Worm (Caenorhabditis elegans): ENCODE data around the gene C01G5.9.

The C01G5.9 gene

ce11 chrIV:6555388-6556330, 36.0 kb downstream of the C01G5.9 start, which contains the start of gene paqr-1:
Gene paqr-1, minus strand, starts transcription at chrIV:6555438.
- TF ChIP-seq unc-55 (GFP tag; optimal IDR thresholded peaks at IDR 0.05) (peak; percentile 84), sma-9 (GFP tag; optimal IDR thresholded peaks at IDR 0.05) (peak; percentile 88), sma-9 (tag; optimal IDR thresholded peaks at IDR 0.05) (no peak), lin-39 (tag; optimal IDR thresholded peaks at IDR 0.05) (no peak), lsy-2 (tag; optimal IDR thresholded peaks at IDR 0.05) (peak in 1 of 2 experiments; percentile 51), alr-1 (tag; optimal IDR thresholded peaks at IDR 0.05) (no peak), Y55F3AM.14 (GFP tag; optimal IDR thresholded peaks at IDR 0.05) (no peak), fos-1 (tag; optimal IDR thresholded peaks at IDR 0.05) (peak; percentile 14), gmeb-1 (tag; optimal IDR thresholded peaks at IDR 0.05) (peak; percentile 36), blmp-1 (tag; optimal IDR thresholded peaks at IDR 0.05; ENCODE audit: insufficient read depth) (peak; percentile 64), C34F6.9 (tag; optimal IDR thresholded peaks at IDR 0.05) (peak; percentile 53), dmd-4 (tag; optimal IDR thresholded peaks at IDR 0.05) (no peak), mdl-1 (tag; optimal IDR thresholded peaks at IDR 0.05) (peak in 1 of 2 experiments; percentile 40), nhr-11 (tag; optimal IDR thresholded peaks at IDR 0.05) (no peak), nhr-129 (tag; optimal IDR thresholded peaks at IDR 0.05) (peak; percentile 31), crh-2 (tag; optimal IDR thresholded peaks at IDR 0.05) (peak; percentile 14), unc-62 (GFP tag; optimal IDR thresholded peaks at IDR 0.05) (no peak)

DNA sequence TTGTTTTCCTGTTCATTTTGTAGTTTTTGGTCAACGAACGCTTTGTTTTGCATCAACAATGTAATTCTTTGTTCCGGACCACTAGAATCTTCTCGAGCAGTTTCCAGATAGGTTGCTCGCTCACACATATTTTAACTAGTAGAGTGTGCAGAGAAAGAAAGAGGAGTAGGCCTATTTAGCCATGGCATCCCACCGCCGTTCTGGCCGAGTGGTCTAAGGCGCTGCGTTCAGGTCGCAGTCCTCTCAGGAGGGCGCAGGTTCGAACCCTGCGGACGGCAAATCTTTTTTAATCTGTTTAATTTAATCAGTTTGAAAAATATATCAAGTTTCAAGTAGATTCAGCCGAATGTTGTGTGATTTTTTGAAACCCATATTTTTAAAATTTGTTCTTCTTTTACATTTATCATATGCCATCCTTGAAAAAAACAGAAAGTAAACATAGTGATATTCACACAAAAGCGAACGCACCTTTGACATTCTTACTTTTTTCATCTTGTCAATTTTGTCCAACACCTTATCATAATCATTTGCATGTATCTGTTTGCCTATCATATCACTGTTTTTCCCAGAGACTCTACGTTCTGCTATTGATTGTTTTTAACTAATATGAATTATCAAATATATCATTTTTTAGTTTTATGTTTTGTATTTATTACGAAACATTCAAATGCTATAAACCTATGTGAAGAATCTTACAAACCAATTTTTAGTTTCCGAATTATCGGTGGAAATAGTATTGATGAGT, 37.1 kb downstream of the C01G5.9 start, which contains the start of gene try-3:
Gene try-3, plus strand, starts transcription at position 532 of the 745 bp plus-strand sequence.
- TF ChIP-seq nhr-12 (tag; optimal IDR thresholded peaks at IDR 0.05) (no peak), nhr-21 (tag; optimal IDR thresholded peaks at IDR 0.05) (peak; percentile 15), F13H6.1 (tag; optimal IDR thresholded peaks at IDR 0.05) (peak; percentile 61), gmeb-1 (tag; optimal IDR thresholded peaks at IDR 0.05) (peak; percentile 56), fos-1 (tag; optimal IDR thresholded peaks at IDR 0.05) (peak; percentile 33), Y55F3AM.14 (GFP tag; optimal IDR thresholded peaks at IDR 0.05) (peak; percentile 24), nhr-25 (tag; optimal IDR thresholded peaks at IDR 0.05) (peak; percentile 19), ama-1 (optimal IDR thresholded peaks at IDR 0.05) (no peak), blmp-1 (tag; optimal IDR thresholded peaks at IDR 0.05; ENCODE audit: insufficient read depth) (peak; percentile 12), zag-1 (tag; optimal IDR thresholded peaks at IDR 0.05) (peak; percentile 26), C34F6.9 (tag; optimal IDR thresholded peaks at IDR 0.05) (peak; percentile 77), ztf-4 (tag; optimal IDR thresholded peaks at IDR 0.05) (peak; percentile 34), egl-27 (tag; optimal IDR thresholded peaks at IDR 0.05) (peak; percentile 21), mab-5 (tag; optimal IDR thresholded peaks at IDR 0.05) (no peak), lin-11 (tag; optimal IDR thresholded peaks at IDR 0.05) (peak; percentile 56), sem-4 (tag; optimal IDR thresholded peaks at IDR 0.05) (no peak), nhr-129 (tag; optimal IDR thresholded peaks at IDR 0.05) (peak; percentile 73), mdl-1 (tag; optimal IDR thresholded peaks at IDR 0.05) (peak in 1 of 2 experiments; percentile 60), sma-9 (GFP tag; optimal IDR thresholded peaks at IDR 0.05) (peak; percentile 70), sma-9 (tag; optimal IDR thresholded peaks at IDR 0.05) (no peak), lin-13 (GFP tag; optimal IDR thresholded peaks at IDR 0.05) (peak; percentile 72), unc-55 (GFP tag; optimal IDR thresholded peaks at IDR 0.05) (peak; percentile 69), sma-3 (GFP tag; optimal IDR thresholded peaks at IDR 0.05) (peak; percentile 64), lsy-2 (tag; optimal IDR thresholded peaks at IDR 0.05) (peak; percentile 44 to 70), ztf-1 (GFP tag; conservative IDR thresholded peaks at IDR 0.05) (no peak), crh-2 (tag; optimal IDR thresholded peaks at IDR 0.05) (peak; percentile 78), ztf-11 (tag; optimal IDR thresholded peaks at IDR 0.05) (no peak)

DNA sequence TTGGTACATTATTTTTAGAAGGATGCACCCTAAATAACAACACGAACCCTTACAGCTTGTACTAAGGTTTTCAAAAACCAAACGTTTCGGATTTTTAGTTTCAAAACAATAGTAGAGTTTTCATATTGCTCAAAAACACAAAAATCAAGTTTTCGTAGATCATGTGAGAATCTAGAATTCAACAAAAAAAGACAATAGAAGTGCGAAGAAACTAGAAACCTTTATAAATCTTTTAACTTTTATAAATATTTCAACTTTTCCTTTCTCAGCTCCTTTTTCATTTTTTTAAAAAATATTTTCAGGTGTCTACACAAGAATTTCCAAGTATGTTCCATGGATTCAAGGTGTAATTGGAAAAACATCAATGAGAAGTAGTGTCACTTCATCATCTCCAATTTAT, 40.7 kb downstream of the C01G5.9 start, which contains the start of gene best-9:
Gene best-9, plus strand, starts transcription at position 301 of the 400 bp plus-strand sequence.
- TF ChIP-seq unc-39 (tag; optimal IDR thresholded peaks at IDR 0.05) (no peak), aly-2 (tag; optimal IDR thresholded peaks at IDR 0.05) (no peak), elt-1 (tag; optimal IDR thresholded peaks at IDR 0.05) (no peak), nhr-10 (tag; optimal IDR thresholded peaks at IDR 0.05) (no peak), unc-55 (GFP tag; optimal IDR thresholded peaks at IDR 0.05) (no peak), snpc-4 (tag; optimal IDR thresholded peaks at IDR 0.05) (no peak), nhr-21 (tag; optimal IDR thresholded peaks at IDR 0.05) (no peak), ZK546.5 (tag; optimal IDR thresholded peaks at IDR 0.05) (no peak), mab-5 (tag; optimal IDR thresholded peaks at IDR 0.05) (no peak), R02D3.7 (tag; optimal IDR thresholded peaks at IDR 0.05) (no peak), crh-2 (tag; optimal IDR thresholded peaks at IDR 0.05) (no peak), skn-1 (tag; optimal IDR thresholded peaks at IDR 0.05) (no peak), gmeb-1 (tag; optimal IDR thresholded peaks at IDR 0.05) (no peak)
